Worm (Caenorhabditis elegans): ENCODE measurements around the gene hxk-3.
A peak's percentile ranks its signal among the peaks of the same experiment; 100 is the strongest.

The hxk-3 gene

DNA sequence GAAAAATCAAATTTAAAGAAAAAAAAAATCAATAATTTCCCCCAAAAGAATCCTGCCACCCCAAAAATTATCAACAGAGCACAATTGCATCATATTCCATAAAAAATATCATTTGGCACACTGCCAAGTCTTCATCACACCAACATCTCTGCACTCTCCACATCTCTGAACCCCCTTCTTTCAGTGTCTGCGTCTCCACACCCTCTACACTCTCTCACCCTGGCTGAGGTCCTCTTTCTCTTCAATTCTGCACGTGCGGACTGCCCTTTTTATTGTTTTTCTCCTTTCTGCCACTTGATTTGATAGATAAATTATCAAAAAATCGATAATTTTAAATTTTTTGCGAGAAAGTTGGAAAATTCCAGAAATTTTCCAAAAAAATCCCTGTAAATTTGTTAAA, at the start of gene hxk-3:
TSS of gene hxk-3 (plus strand) at position 179 of the 400 bp plus-strand sequence.
- peak; percentile 23 for TF ChIP-seq mep-1 (tag; optimal IDR thresholded peaks at IDR 0.05)
- no peak for TF ChIP-seq sem-2 (GFP tag; optimal IDR thresholded peaks at IDR 0.05)
- TF ChIP-seq ceh-39 (tag; optimal IDR thresholded peaks at IDR 0.05): no peak
- no peak for TF ChIP-seq nhr-237 (tag; optimal IDR thresholded peaks at IDR 0.05)
- TF ChIP-seq ces-1 (GFP tag; optimal IDR thresholded peaks at IDR 0.05): peak; percentile 48
- no peak for TF ChIP-seq blmp-1 (tag; optimal IDR thresholded peaks at IDR 0.05)

DNA sequence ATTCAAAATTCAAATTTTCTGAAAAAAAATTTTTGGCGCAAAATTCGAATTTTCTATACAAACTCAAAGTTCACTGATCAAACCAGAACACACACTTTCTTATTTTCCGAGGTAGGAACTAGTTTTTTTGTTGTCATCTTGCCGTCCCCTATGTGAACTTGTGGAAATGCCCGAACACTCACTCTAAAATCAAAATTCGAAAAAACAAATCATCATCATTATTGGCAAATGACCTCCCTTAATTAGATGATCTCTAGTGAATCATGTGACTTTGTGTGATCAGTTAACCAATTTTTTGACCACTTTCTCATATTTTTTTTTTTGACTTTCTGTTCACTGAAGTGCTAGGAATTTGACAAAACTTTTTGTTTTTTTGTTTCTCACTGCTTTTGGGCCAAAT, 44.9 kb upstream of the hxk-3 start:
- no peak for TF ChIP-seq sptf-1 (tag; optimal IDR thresholded peaks at IDR 0.05)

DNA sequence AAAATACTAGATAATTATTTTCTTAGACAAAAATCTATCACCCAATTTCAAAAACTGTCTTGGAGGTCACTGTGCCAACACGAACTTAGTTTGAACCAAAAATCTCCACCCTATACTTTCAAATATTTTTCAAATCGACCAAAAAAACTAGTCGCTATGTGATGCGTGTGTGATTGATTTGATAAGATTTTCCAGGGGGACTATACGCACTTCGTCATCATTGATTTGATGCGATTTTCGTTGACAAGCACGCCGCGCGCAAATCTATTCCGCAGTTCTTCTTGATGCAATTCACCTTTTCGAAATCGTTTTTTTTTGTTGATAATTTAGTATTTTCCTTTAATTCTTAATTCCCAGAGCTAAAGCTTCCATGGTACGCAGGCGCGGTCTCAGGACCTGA, 44.0 kb upstream of the hxk-3 start:
- no peak for TF ChIP-seq unc-39 (tag; optimal IDR thresholded peaks at IDR 0.05)
- TF ChIP-seq nhr-237 (tag; optimal IDR thresholded peaks at IDR 0.05): no peak
- TF ChIP-seq ham-2 (GFP tag; optimal IDR thresholded peaks at IDR 0.05): no peak
- no peak for TF ChIP-seq zip-8 (tag; optimal IDR thresholded peaks at IDR 0.05)
- no peak for TF ChIP-seq unc-62 (GFP tag; optimal IDR thresholded peaks at IDR 0.05)
- no peak for TF ChIP-seq nhr-28 (tag; optimal IDR thresholded peaks at IDR 0.05)
- no peak for TF ChIP-seq cnd-1 (tag; optimal IDR thresholded peaks at IDR 0.05)
- no peak for TF ChIP-seq ztf-11 (tag; optimal IDR thresholded peaks at IDR 0.05)
- no peak for TF ChIP-seq bed-3 (GFP tag; optimal IDR thresholded peaks at IDR 0.05)
- no peak for TF ChIP-seq hlh-1 (tag; optimal IDR thresholded peaks at IDR 0.05)
- no peak for TF ChIP-seq ceh-39 (tag; optimal IDR thresholded peaks at IDR 0.05)
- no peak for TF ChIP-seq nhr-2 (tag; optimal IDR thresholded peaks at IDR 0.05)

DNA sequence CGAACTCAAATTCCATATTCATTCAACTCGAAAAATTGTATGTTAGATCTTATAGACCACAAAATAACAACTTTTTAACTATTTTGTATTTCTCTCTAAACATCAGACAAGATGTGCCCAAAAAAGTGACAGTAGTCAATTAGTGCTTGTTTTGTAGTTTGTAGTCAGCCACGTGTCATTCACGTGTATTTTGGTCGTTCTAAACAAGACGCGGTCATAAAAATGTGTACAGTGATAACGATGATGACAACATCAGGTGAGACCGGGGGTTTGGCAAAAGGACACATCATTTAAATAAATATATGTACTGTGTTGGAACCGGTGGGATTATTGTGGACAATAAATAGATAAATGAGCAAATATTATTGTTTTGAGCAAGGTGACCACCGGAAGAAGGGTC, 43.2 kb upstream of the hxk-3 start:
- TF ChIP-seq ham-2 (GFP tag; optimal IDR thresholded peaks at IDR 0.05) (no peak), nhr-28 (tag; optimal IDR thresholded peaks at IDR 0.05) (peak; percentile 13)

DNA sequence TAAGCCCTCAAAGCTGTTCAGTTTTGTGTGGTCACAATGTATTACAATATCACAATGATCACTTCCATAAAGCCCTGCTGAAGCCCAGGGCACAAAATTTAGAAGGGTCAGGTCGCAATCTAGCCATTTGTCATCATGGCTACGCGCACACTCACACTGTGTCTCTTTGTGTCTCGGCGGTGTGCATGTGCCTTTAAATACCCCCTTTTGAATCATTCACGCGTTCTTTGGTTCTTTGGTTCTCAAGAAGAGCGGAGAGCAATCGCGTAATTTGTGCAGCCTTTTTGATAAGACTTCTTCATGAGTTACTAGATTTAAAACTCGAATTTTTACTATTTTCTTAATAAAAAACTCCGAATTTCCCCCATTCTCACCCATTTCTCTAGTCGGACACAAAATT, 42.4 kb upstream of the hxk-3 start:
- no peak for TF ChIP-seq mls-2 (tag; optimal IDR thresholded peaks at IDR 0.05)
- no peak for TF ChIP-seq zip-8 (tag; optimal IDR thresholded peaks at IDR 0.05)
- TF ChIP-seq bed-3 (GFP tag; optimal IDR thresholded peaks at IDR 0.05): no peak
- TF ChIP-seq lin-32 (GFP tag; optimal IDR thresholded peaks at IDR 0.05): no peak
- TF ChIP-seq lin-13 (tag; optimal IDR thresholded peaks at IDR 0.05): no peak
- no peak for TF ChIP-seq tbx-8 (GFP tag; optimal IDR thresholded peaks at IDR 0.05)
- no peak for TF ChIP-seq sptf-1 (tag; optimal IDR thresholded peaks at IDR 0.05)
- no peak for TF ChIP-seq pha-4 (tag; optimal IDR thresholded peaks at IDR 0.05)
- no peak for TF ChIP-seq nhr-237 (tag; optimal IDR thresholded peaks at IDR 0.05)
- TF ChIP-seq mep-1 (tag; optimal IDR thresholded peaks at IDR 0.05): no peak
- TF ChIP-seq cnd-1 (tag; optimal IDR thresholded peaks at IDR 0.05): no peak

DNA sequence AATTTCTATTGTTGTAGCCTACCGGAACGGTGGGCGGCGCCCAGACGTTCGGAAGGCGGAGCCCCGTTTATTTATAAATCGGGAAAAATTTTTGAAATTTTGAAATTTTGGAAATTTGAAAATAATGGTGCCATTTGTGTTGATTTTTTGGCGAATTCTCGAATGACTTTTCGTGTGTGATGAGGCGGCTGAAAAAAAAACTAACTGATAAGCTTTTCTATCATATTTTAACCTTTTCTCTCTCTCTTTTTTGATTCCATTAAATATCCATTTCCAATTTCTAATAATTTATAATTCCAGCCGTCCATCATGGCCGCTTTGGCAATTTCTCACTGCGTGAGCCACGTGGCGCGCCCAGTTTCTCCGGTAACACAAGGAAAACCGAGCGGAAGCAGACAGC, 40.7 kb upstream of the hxk-3 start, which contains the start of gene nadk-1:
TSS of gene nadk-1 (plus strand) at position 301 of the 400 bp plus-strand sequence.
- TF ChIP-seq sptf-1 (tag; optimal IDR thresholded peaks at IDR 0.05) (no peak), ceh-83 (GFP tag; optimal IDR thresholded peaks at IDR 0.05) (no peak), unc-62 (GFP tag; optimal IDR thresholded peaks at IDR 0.05) (no peak), lsy-2 (tag; optimal IDR thresholded peaks at IDR 0.05) (no peak), ceh-43 (GFP tag; optimal IDR thresholded peaks at IDR 0.05) (no peak), flh-1 (GFP tag; optimal IDR thresholded peaks at IDR 0.05) (no peak), elt-3 (tag; optimal IDR thresholded peaks at IDR 0.05) (no peak), ham-2 (GFP tag; optimal IDR thresholded peaks at IDR 0.05) (no peak), hlh-1 (tag; optimal IDR thresholded peaks at IDR 0.05) (no peak), unc-120 (tag; optimal IDR thresholded peaks at IDR 0.05; ENCODE audit: poor library complexity, severe bottlenecking) (no peak), mep-1 (tag; optimal IDR thresholded peaks at IDR 0.05) (no peak), sem-2 (GFP tag; optimal IDR thresholded peaks at IDR 0.05) (no peak), nhr-12 (tag; optimal IDR thresholded peaks at IDR 0.05) (no peak), unc-39 (tag; optimal IDR thresholded peaks at IDR 0.05) (no peak), drap-1 (GFP tag; optimal IDR thresholded peaks at IDR 0.05) (no peak), ceh-39 (tag; optimal IDR thresholded peaks at IDR 0.05) (no peak)
